Worm (Caenorhabditis elegans): Measurements from ENCODE around the gene T03F7.7.
A peak's percentile ranks its signal among the peaks of the same experiment; 100 is the strongest.

Gene T03F7.7

DNA sequence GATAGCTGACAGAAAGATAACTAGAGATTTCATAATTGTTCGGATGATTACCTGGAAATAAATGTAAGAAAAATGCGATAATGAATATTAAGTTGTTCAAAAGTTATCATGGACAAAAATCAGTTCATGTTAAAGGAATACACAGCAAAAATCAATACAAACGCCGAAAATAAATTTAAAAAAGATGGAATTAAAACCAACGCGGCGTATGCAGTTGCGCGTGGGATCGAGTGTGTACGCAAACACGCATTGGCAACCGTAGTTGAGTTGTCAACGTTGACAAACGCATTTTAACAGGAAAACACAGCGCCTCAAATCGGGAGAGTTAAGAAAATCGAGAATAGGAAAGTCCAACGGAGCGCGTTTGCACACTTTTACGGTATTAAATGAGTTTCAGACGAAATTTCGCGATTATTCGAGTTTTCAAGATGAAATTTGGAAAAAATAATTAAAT, 15.7 kb downstream of the T03F7.7 start, which contains the start of gene tmed-10 (continued):
- TF ChIP-seq bed-1 (GFP tag; IDR thresholded peaks at IDR 0.05) (no peak), gei-17 (GFP tag; optimal IDR thresholded peaks at IDR 0.05) (no peak), hlh-12 (tag; optimal IDR thresholded peaks at IDR 0.05) (no peak), hrde-1 (tag; optimal IDR thresholded peaks at IDR 0.05; ENCODE audit: borderline replicate concordance) (no peak), F57C9.4 (tag; optimal IDR thresholded peaks at IDR 0.05) (no peak), mxl-1 (tag; optimal IDR thresholded peaks at IDR 0.05) (no peak), F10E7.11 (tag; optimal IDR thresholded peaks at IDR 0.05) (no peak), lir-1 (GFP tag; conservative IDR thresholded peaks at IDR 0.05) (peak; percentile 70; the same call in 1 of the 2 replicates), madf-6 (GFP tag; IDR thresholded peaks at IDR 0.05) (peak; percentile 76), ekl-4 (GFP tag; IDR thresholded peaks at IDR 0.05) (peak; percentile 77), egl-18 (GFP tag; IDR thresholded peaks at IDR 0.05) (no peak), bed-2 (GFP tag; IDR thresholded peaks at IDR 0.05) (no peak), ztf-6 (GFP tag; IDR thresholded peaks at IDR 0.05) (peak; percentile 50; the same call in 1 of the 2 replicates), lsy-27 (tag; optimal IDR thresholded peaks at IDR 0.05; ENCODE audit: borderline replicate concordance, insufficient read depth) (no peak), snpc-3.4 (tag; optimal IDR thresholded peaks at IDR 0.05) (peak; percentile 41), K12H6.12 (tag; optimal IDR thresholded peaks at IDR 0.05) (no peak), sptf-2 (GFP tag; optimal IDR thresholded peaks at IDR 0.05) (no peak), F37B4.10 (GFP tag; IDR thresholded peaks at IDR 0.05) (no peak), K11D2.4 (GFP tag; IDR thresholded peaks at IDR 0.05) (no peak), pha-4 (tag; optimal IDR thresholded peaks at IDR 0.05) (no peak), zim-3 (tag; optimal IDR thresholded peaks at IDR 0.05) (no peak), ztf-28 (GFP tag; IDR thresholded peaks at IDR 0.05) (no peak), F39B2.1 (GFP tag; IDR thresholded peaks at IDR 0.05) (no peak), snpc-4 (GFP tag; optimal IDR thresholded peaks at IDR 0.05) (peak; percentile 28), snpc-4 (tag; optimal IDR thresholded peaks at IDR 0.05) (peak in 3 of 4 experiments; percentile 27 to 72 (median 57)), cebp-2 (GFP tag; IDR thresholded peaks at IDR 0.05) (no peak), Y53G8AR.9 (GFP tag; conservative IDR thresholded peaks at IDR 0.05) (no peak), ceh-58 (GFP tag; IDR thresholded peaks at IDR 0.05) (no peak), Y53F4B.3 (GFP tag; IDR thresholded peaks at IDR 0.05) (no peak), cebp-1 (GFP tag; IDR thresholded peaks at IDR 0.05) (no peak), cebp-1 (tag; optimal IDR thresholded peaks at IDR 0.05) (no peak), F23B12.7 (tag; optimal IDR thresholded peaks at IDR 0.05; ENCODE audit: insufficient read depth) (no peak), T07F8.4 (tag; optimal IDR thresholded peaks at IDR 0.05) (no peak), lin-40 (tag; optimal IDR thresholded peaks at IDR 0.05) (no peak), nhr-120 (GFP tag; IDR thresholded peaks at IDR 0.05) (no peak), sea-2 (GFP tag; IDR thresholded peaks at IDR 0.05) (no peak), ceh-27 (GFP tag; optimal IDR thresholded peaks at IDR 0.05) (peak; percentile 15)

DNA sequence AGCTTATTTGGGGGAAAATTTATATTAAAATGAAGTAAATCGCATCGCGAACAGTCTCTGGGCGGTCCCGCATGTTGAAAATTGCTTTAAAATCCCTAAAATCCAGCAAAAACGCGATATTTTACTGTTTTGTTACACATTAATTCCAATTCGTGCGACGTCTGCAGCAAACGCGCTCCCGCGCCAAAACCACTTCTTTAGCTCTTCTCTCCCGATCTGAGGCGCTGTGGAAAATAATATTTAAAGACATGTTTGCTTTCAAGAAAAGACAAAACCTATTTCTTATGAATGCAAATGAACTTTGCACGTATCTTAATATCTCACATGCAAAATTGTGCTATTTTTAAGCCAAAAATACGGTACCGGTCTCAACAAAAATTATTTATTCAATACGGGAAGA, 17.4 kb downstream of the T03F7.7 start:
- 0 out of 2 replicates have a peak, but pooled peaks have one; percentile 37 for TF ChIP-seq D2030.7 (GFP tag; IDR thresholded peaks at IDR 0.05)
- TF ChIP-seq Y67H2A.10 (GFP tag; conservative IDR thresholded peaks at IDR 0.05), result 0 out of 2 replicates have a peak, but pooled peaks have one; percentile 13
- TF ChIP-seq ceh-100 (GFP tag; IDR thresholded peaks at IDR 0.05), result peak; percentile 92
- TF ChIP-seq hmg-1.2 (GFP tag; IDR thresholded peaks at IDR 0.05), result peak; percentile 22; the same call in 1 of the 2 replicates
- TF ChIP-seq Y79H2A.3 (GFP tag; conservative IDR thresholded peaks at IDR 0.05), result 0 out of 2 replicates have a peak, but pooled peaks have one; percentile 56
- TF ChIP-seq egrh-3 (GFP tag; IDR thresholded peaks at IDR 0.05), result peak; percentile 49; the same call in 1 of the 2 replicates
- TF ChIP-seq mcd-1 (GFP tag; IDR thresholded peaks at IDR 0.05), result peak; percentile 78
- peak; percentile 54 for TF ChIP-seq ceh-91 (GFP tag; IDR thresholded peaks at IDR 0.05)
- TF ChIP-seq pbrm-1 (GFP tag; IDR thresholded peaks at IDR 0.05), result peak; percentile 31; the same call in 1 of the 2 replicates
- TF ChIP-seq ztf-28 (GFP tag; IDR thresholded peaks at IDR 0.05), result peak; percentile 73; the same call in 1 of the 2 replicates
- peak; percentile 53; the same call in 1 of the 2 replicates for TF ChIP-seq dox-1 (GFP tag; IDR thresholded peaks at IDR 0.05)

Measured in whole organism, young adult.